Worm (Caenorhabditis elegans) whole organism, L4 larva: ENCODE measurements around the gene C04C3.9.
"Not testable (repeated sequence)": the region's sequence is repeated elsewhere in the genome, so short reads cannot be mapped to it uniquely, and the experiment has no call there.

Source experiments
- F49E8.2 ChIP-seq: sonication (generic microtip); optimal IDR thresholded peaks from 2 replicates; lab custom pipeline; 2016; ENCODE audit warnings: missing compliant biosample characterization, mild to moderate bottlenecking, missing genetic modification characterization, borderline replicate concordance
- R02D3.7 ChIP-seq: fragments of 150-350 bp; sonication (generic microtip); optimal IDR thresholded peaks from 3 replicates; lab custom pipeline; 2014; ENCODE audit warnings: missing biosample characterization, missing genetic modification characterization
- Y5F2A.4 ChIP-seq: fragments of 200-800 bp; sonication (Bioruptor generic); optimal IDR thresholded peaks from 2 replicates; lab custom pipeline; 2018; ENCODE audit warnings: mild to moderate bottlenecking, missing genetic modification characterization, missing compliant biosample characterization
- aha-1 ChIP-seq: fragments of 150-350 bp; peaks from one replicate; lab custom pipeline; 2014; ENCODE audit warnings: missing biosample characterization, missing genetic modification characterization
- ama-1 ChIP-seq: fragments of 150-350 bp; optimal IDR thresholded peaks from 2 replicates; lab custom pipeline; 2014; ENCODE audit warnings: inconsistent platforms, mixed read lengths
- ceh-20 ChIP-seq: fragments of 200-800 bp; sonication (Bioruptor generic); IDR thresholded peaks from 2 replicates; pipeline ENCODE4 v1.3.6; 2022; ENCODE audit warnings: missing genetic modification reagents, missing genetic modification characterization, missing compliant biosample characterization
- ceh-28 ChIP-seq: fragments of 150-350 bp; optimal IDR thresholded peaks from 2 replicates; lab custom pipeline; 2014; ENCODE audit warnings: missing biosample characterization, missing genetic modification reagents, missing genetic modification characterization
- ces-1 ChIP-seq: fragments of 150-350 bp; sonication (generic microtip); optimal IDR thresholded peaks from 4 replicates; lab custom pipeline; 2014; ENCODE audit warnings: missing biosample characterization, missing genetic modification reagents, missing genetic modification characterization
- daf-16 ChIP-seq, 3 experiments: sonication (generic microtip); optimal IDR thresholded peaks; 2 replicates each; lab custom pipeline; 2016 to 2017; ENCODE audit warnings: missing genetic modification characterization in 3 of 3, missing genetic modification reagents in 3 of 3, mild to moderate bottlenecking in 2 of 3, missing compliant biosample characterization in 2 of 3, missing biosample characterization in 1 of 3, moderate library complexity in 1 of 3
- dmd-6 ChIP-seq: fragments of 200-800 bp; sonication (Bioruptor generic); IDR thresholded peaks from 2 replicates; pipeline ENCODE4 v1.3.6; 2022; ENCODE audit warnings: missing genetic modification reagents, missing genetic modification characterization, missing compliant biosample characterization
- dpl-1 ChIP-seq: fragments of 150-350 bp; optimal IDR thresholded peaks from 2 replicates; lab custom pipeline; 2014; ENCODE audit warnings: missing biosample characterization, missing genetic modification reagents, missing genetic modification characterization
- duxl-1 ChIP-seq: sonication (generic microtip); optimal IDR thresholded peaks from 2 replicates; lab custom pipeline; 2016; ENCODE audit warnings: mild to moderate bottlenecking, missing genetic modification characterization, moderate library complexity, missing compliant biosample characterization; ENCODE audit not compliant: poor library complexity
- dve-1 ChIP-seq: sonication (generic microtip); optimal IDR thresholded peaks from 2 replicates; lab custom pipeline; 2017; ENCODE audit warnings: antibody characterized with exemption, mild to moderate bottlenecking, missing genetic modification characterization, missing compliant biosample characterization; ENCODE audit not compliant: insufficient read depth
- egl-27 ChIP-seq: sonication (generic microtip); optimal IDR thresholded peaks from 3 replicates; lab custom pipeline; 2017; ENCODE audit warnings: missing biosample characterization, missing genetic modification reagents, missing genetic modification characterization
- fkh-10 ChIP-seq: fragments of 150-350 bp; optimal IDR thresholded peaks from 2 replicates; lab custom pipeline; 2014; ENCODE audit warnings: missing biosample characterization, missing genetic modification reagents, missing genetic modification characterization
- hif-1 ChIP-seq, 2 experiments: sonication (generic microtip); optimal IDR thresholded peaks; 2 replicates each; lab custom pipeline; 2016 to 2017; ENCODE audit warnings: missing compliant biosample characterization in 2 of 2, missing genetic modification characterization in 2 of 2, missing genetic modification reagents in 2 of 2, missing genotype in 2 of 2, mild to moderate bottlenecking in 1 of 2
- hlh-11 ChIP-seq: fragments of 200-800 bp; sonication (Bioruptor generic); optimal IDR thresholded peaks from 2 replicates; lab custom pipeline; 2018; ENCODE audit warnings: mild to moderate bottlenecking, missing genetic modification characterization, missing compliant biosample characterization
- hlh-30 ChIP-seq: sonication (generic microtip); optimal IDR thresholded peaks from 2 replicates; lab custom pipeline; 2017; ENCODE audit warnings: antibody characterized with exemption, mild to moderate bottlenecking, missing genetic modification characterization, missing compliant biosample characterization; ENCODE audit not compliant: insufficient read depth
- hmg-1.1 ChIP-seq: fragments of 200-800 bp; sonication (Bioruptor generic); IDR thresholded peaks from 2 replicates; pipeline ENCODE4 v1.3.6; 2022; ENCODE audit warnings: missing genetic modification reagents, missing genetic modification characterization, missing compliant biosample characterization
- lin-1 ChIP-seq: fragments of 200-800 bp; sonication (Bioruptor generic); IDR thresholded peaks from 2 replicates; pipeline ENCODE4 v1.3.6; 2022; ENCODE audit warnings: missing genetic modification reagents, missing genetic modification characterization, missing compliant biosample characterization
- lin-38 ChIP-seq: fragments of 200-800 bp; sonication (Bioruptor generic); IDR thresholded peaks from 2 replicates; pipeline ENCODE4 v1.3.6; 2022; ENCODE audit warnings: missing genetic modification reagents, missing genetic modification characterization, missing compliant biosample characterization
- lsy-2 ChIP-seq, 2 experiments: fragments of 150-350 bp in 1 of 2; sonication (generic microtip) in 1 of 2; optimal IDR thresholded peaks; 2 replicates each; lab custom pipeline; 2014 to 2017; ENCODE audit warnings: missing biosample characterization in 2 of 2, missing genetic modification characterization in 2 of 2
- madf-9 ChIP-seq: fragments of 200-800 bp; sonication (Bioruptor generic); conservative IDR thresholded peaks from 2 replicates; pipeline ENCODE4 v1.3.6; 2022; ENCODE audit warnings: missing genetic modification reagents, missing genetic modification characterization, missing compliant biosample characterization
- mdl-1 ChIP-seq, 2 experiments: fragments of 150-350 bp in 1 of 2; sonication (generic microtip) in 1 of 2; optimal IDR thresholded peaks; 2 replicates each; lab custom pipeline; 2014 to 2017; ENCODE audit warnings: missing biosample characterization in 2 of 2, missing genetic modification characterization in 2 of 2
- mep-1 ChIP-seq: fragments of 150-350 bp; sonication (generic microtip); optimal IDR thresholded peaks from 3 replicates; lab custom pipeline; 2014; ENCODE audit warnings: missing biosample characterization, missing genetic modification characterization
- mes-2 ChIP-seq: sonication (generic microtip); optimal IDR thresholded peaks from 2 replicates; lab custom pipeline; 2016; ENCODE audit warnings: missing genotype, mild to moderate bottlenecking, missing genetic modification characterization, missing compliant biosample characterization; ENCODE audit not compliant: poor library complexity, severe bottlenecking
- nhr-111 ChIP-seq: fragments of 200-800 bp; sonication (Bioruptor generic); optimal IDR thresholded peaks from 2 replicates; lab custom pipeline; 2018; ENCODE audit warnings: mild to moderate bottlenecking, missing genetic modification characterization, missing compliant biosample characterization
- nhr-28 ChIP-seq: fragments of 150-350 bp; optimal IDR thresholded peaks from 2 replicates; lab custom pipeline; 2014; ENCODE audit warnings: missing biosample characterization, missing genetic modification characterization
- nhr-6 ChIP-seq: fragments of 150-350 bp; optimal IDR thresholded peaks from 2 replicates; lab custom pipeline; 2014; ENCODE audit warnings: missing biosample characterization, missing genetic modification characterization
- nhr-77 ChIP-seq: fragments of 150-350 bp; optimal IDR thresholded peaks from 2 replicates; lab custom pipeline; 2014; ENCODE audit warnings: missing biosample characterization, missing genetic modification characterization
- pha-4 ChIP-seq, 2 experiments: fragments of 150-350 bp in 1 of 2; fragments of 200-800 bp in 1 of 2; sonication (Bioruptor generic) in 1 of 2; IDR thresholded peaks in 1 of 2; optimal IDR thresholded peaks in 1 of 2; 2 replicates each; pipeline versions ENCODE4 v1.3.6 to Lab custom; 2014 to 2022; ENCODE audit warnings: missing genetic modification characterization in 2 of 2, missing genetic modification reagents in 2 of 2, missing biosample characterization in 1 of 2, missing compliant biosample characterization in 1 of 2
- php-3 ChIP-seq: fragments of 200-800 bp; sonication (Bioruptor generic); IDR thresholded peaks from 2 replicates; pipeline ENCODE4 v1.3.6; 2022; ENCODE audit warnings: missing genetic modification reagents, missing genetic modification characterization, missing compliant biosample characterization
- rbr-2 ChIP-seq: sonication (generic microtip); optimal IDR thresholded peaks from 2 replicates; lab custom pipeline; 2016; ENCODE audit warnings: missing genotype, missing genetic modification characterization, missing compliant biosample characterization
- set-16 ChIP-seq: fragments of 200-800 bp; sonication (Bioruptor generic); IDR thresholded peaks from 2 replicates; pipeline ENCODE4 v1.3.6; 2022; ENCODE audit warnings: missing genetic modification reagents, missing genetic modification characterization, missing compliant biosample characterization
- skn-1 ChIP-seq: fragments of 150-350 bp; optimal IDR thresholded peaks from 2 replicates; lab custom pipeline; 2014; ENCODE audit warnings: missing biosample characterization, missing genetic modification characterization
- tra-1 ChIP-seq: fragments of 200-800 bp; sonication (Bioruptor generic); IDR thresholded peaks from 2 replicates; pipeline ENCODE4 v1.3.6; 2022; ENCODE audit warnings: missing genetic modification reagents, missing genetic modification characterization, missing compliant biosample characterization
- unc-62 ChIP-seq, 3 experiments: fragments of 150-350 bp in 1 of 3; sonication (generic microtip); optimal IDR thresholded peaks in 2 of 3; peaks in 1 of 3; 1 replicate in 1 of 3; 2 replicates in 2 of 3; lab custom pipeline; 2014 to 2017; ENCODE audit warnings: missing biosample characterization in 3 of 3, missing genetic modification characterization in 3 of 3, missing genetic modification reagents in 3 of 3, missing genotype in 1 of 3
- zag-1 ChIP-seq: fragments of 150-350 bp; optimal IDR thresholded peaks from 2 replicates; lab custom pipeline; 2014; ENCODE audit warnings: missing biosample characterization, missing genetic modification characterization
- zfp-3 ChIP-seq: fragments of 200-800 bp; sonication (Bioruptor generic); conservative IDR thresholded peaks from 2 replicates; pipeline ENCODE4 v1.3.6; 2022; ENCODE audit warnings: missing genetic modification reagents, missing genetic modification characterization, missing compliant biosample characterization

Gene C04C3.9

ce11 chrIV:3389999-3390398 is 38.3 kb downstream of the C04C3.9 start, which contains the start of gene B0546.5:
Gene B0546.5, minus strand, starts transcription at chrIV:3390099.
- TF ChIP-seq mes-2 (tag; lab: Kevin White, UChicago); fkh-10 (GFP tag; lab: Kevin White, UChicago); lsy-2 (tag; optimal IDR thresholded peaks at IDR 0.05; lab: Kevin White, UChicago): not testable (repeated sequence)

- TF ChIP-seq zfp-3 (0 out of 2 replicates have a peak, but pooled peaks have one; percentile 50), F49E8.2 (tag; lab: Kevin White, UChicago) (no peak), lin-1 (GFP tag; lab: Robert Waterston, UW) (no peak), lin-38 (GFP tag; lab: Robert Waterston, UW) (peak; percentile 32; the same call in 1 of the 2 replicates), egl-27 (tag; lab: Kevin White, UChicago) (no peak), zag-1 (tag; lab: Kevin White, UChicago) (no peak), unc-62 (GFP tag; optimal IDR thresholded peaks at IDR 0.05 in 1 of 2; lab: Kevin White, UChicago) (peak in 1 of 2 experiments; percentile 92), unc-62 (tag; optimal IDR thresholded peaks at IDR 0.05; lab: Kevin White, UChicago) (no peak), R02D3.7 (tag; lab: Kevin White, UChicago) (peak; percentile 22), aha-1 (tag; lab: Kevin White, UChicago) (peak; percentile 93), daf-16 (GFP tag; optimal IDR thresholded peaks at IDR 0.05; lab: Kevin White, UChicago) (no peak), daf-16 (tag; optimal IDR thresholded peaks at IDR 0.05; lab: Kevin White, UChicago) (peak; percentile 26)
Measured at ce11 chrIV:3386504-3387290, 41.6 kb downstream of the C04C3.9 start.

ce11 chrIV:3385337-3386215 is 42.8 kb downstream of the C04C3.9 start, which contains the start of gene mai-2:
Gene mai-2, plus strand, starts transcription at chrIV:3385910.
- TF ChIP-seq nhr-77 (tag; lab: Kevin White, UChicago), result peak; percentile 18
- TF ChIP-seq set-16, result peak; percentile 98
- no peak for TF ChIP-seq ces-1 (GFP tag; lab: Kevin White, UChicago)
- peak; percentile 74 for TF ChIP-seq ama-1 (lab: Kevin White, UChicago)
- no peak for TF ChIP-seq skn-1 (tag; lab: Kevin White, UChicago)
- TF ChIP-seq dmd-6, result no peak
- 0 out of 2 replicates have a peak, but pooled peaks have one; percentile 38 for TF ChIP-seq php-3 (GFP tag; lab: Robert Waterston, UW)
- TF ChIP-seq lin-1 (GFP tag; lab: Robert Waterston, UW), result no peak
- peak; percentile 42 for TF ChIP-seq nhr-6
- TF ChIP-seq hif-1 (tag; optimal IDR thresholded peaks at IDR 0.05; lab: Kevin White, UChicago), result peak; percentile 76 to 97
- TF ChIP-seq madf-9 (GFP tag; lab: Robert Waterston, UW), result peak; percentile 30; the same call in 1 of the 2 replicates
- TF ChIP-seq rbr-2, result peak; percentile 6
- no peak for TF ChIP-seq ceh-28 (tag; lab: Kevin White, UChicago)
- peak; percentile 87 for TF ChIP-seq dpl-1
- TF ChIP-seq pha-4 (GFP tag; IDR thresholded peaks at IDR 0.05; lab: Robert Waterston, UW), result peak; percentile 62; the same call in 1 of the 2 replicates
- no peak for TF ChIP-seq pha-4 (tag; optimal IDR thresholded peaks at IDR 0.05; lab: Kevin White, UChicago)
- TF ChIP-seq hmg-1.1 (GFP tag; lab: Robert Waterston, UW), result peak; percentile 53
- TF ChIP-seq mdl-1 (tag; optimal IDR thresholded peaks at IDR 0.05; lab: Kevin White, UChicago), result peak in 1 of 2 experiments; percentile 14
- TF ChIP-seq mep-1 (tag; lab: Kevin White, UChicago), result peak; percentile 18
- TF ChIP-seq tra-1 (GFP tag; lab: Robert Waterston, UW), result no peak
- no peak for TF ChIP-seq nhr-111 (GFP tag; lab: Kevin White, UChicago)
- TF ChIP-seq nhr-28 (tag; lab: Kevin White, UChicago), result peak; percentile 29
- peak in 1 of 2 experiments; percentile 77 for TF ChIP-seq lsy-2 (tag; optimal IDR thresholded peaks at IDR 0.05; lab: Kevin White, UChicago)
- TF ChIP-seq Y5F2A.4 (GFP tag; lab: Kevin White, UChicago), result no peak
- TF ChIP-seq dve-1 (tag; lab: Kevin White, UChicago), result peak; percentile 58
- no peak for TF ChIP-seq daf-16 (GFP tag; optimal IDR thresholded peaks at IDR 0.05; lab: Kevin White, UChicago)
- TF ChIP-seq daf-16 (tag; optimal IDR thresholded peaks at IDR 0.05; lab: Kevin White, UChicago), result peak; percentile 77
- peak; percentile 26 for TF ChIP-seq hlh-11 (tag; lab: Kevin White, UChicago)
- peak; percentile 91 for TF ChIP-seq hlh-30 (tag; lab: Kevin White, UChicago)
- TF ChIP-seq duxl-1 (tag; lab: Kevin White, UChicago), result peak; percentile 10
- TF ChIP-seq ceh-20 (GFP tag; lab: Robert Waterston, UW), result 0 out of 2 replicates have a peak, but pooled peaks have one; percentile 20
- peak; percentile 93 for TF ChIP-seq aha-1 (tag; lab: Kevin White, UChicago)
